Worm (Caenorhabditis elegans) whole organism, L3 larva: ENCODE data around the gene C25E10.17.

ENCODE experiments used
- aly-2 ChIP-seq: fragments of 150-350 bp; optimal IDR thresholded peaks from 2 replicates; lab custom pipeline; 2014; ENCODE audit warnings: missing biosample characterization, missing genetic modification characterization
- ama-1 ChIP-seq: fragments of 150-350 bp; optimal IDR thresholded peaks from 2 replicates; lab custom pipeline; 2018
- ceh-82 ChIP-seq: fragments of 150-350 bp; optimal IDR thresholded peaks from 2 replicates; lab custom pipeline; 2014; ENCODE audit warnings: missing biosample characterization, missing genetic modification characterization
- ceh-9 ChIP-seq: sonication (generic microtip); optimal IDR thresholded peaks from 2 replicates; lab custom pipeline; 2018; ENCODE audit warnings: missing biosample characterization, missing genetic modification characterization
- egl-27 ChIP-seq: sonication (generic microtip); optimal IDR thresholded peaks from 4 replicates; lab custom pipeline; 2017; ENCODE audit warnings: missing biosample characterization, missing genetic modification reagents, missing genetic modification characterization
- fkh-10 ChIP-seq: sonication (generic microtip); optimal IDR thresholded peaks from 2 replicates; lab custom pipeline; 2017; ENCODE audit warnings: missing biosample characterization, missing genetic modification reagents, missing genetic modification characterization
- fos-1 ChIP-seq: fragments of 150-350 bp; optimal IDR thresholded peaks from 2 replicates; lab custom pipeline; 2014; ENCODE audit warnings: missing biosample characterization, missing genetic modification characterization
- nhr-23 ChIP-seq: fragments of 150-350 bp; optimal IDR thresholded peaks from 2 replicates; lab custom pipeline; 2014; ENCODE audit warnings: missing biosample characterization, missing genetic modification reagents, missing genetic modification characterization
- nhr-76 ChIP-seq: fragments of 150-350 bp; sonication (generic microtip); optimal IDR thresholded peaks from 5 replicates; lab custom pipeline; 2014; ENCODE audit warnings: missing biosample characterization, missing genetic modification characterization
- skn-1 ChIP-seq: fragments of 150-350 bp; optimal IDR thresholded peaks from 2 replicates; lab custom pipeline; 2014; ENCODE audit warnings: missing biosample characterization, missing genetic modification characterization

- TF ChIP-seq nhr-76 (tag; lab: Kevin White, UChicago) (no peak), aly-2 (tag; lab: Kevin White, UChicago) (no peak), fkh-10 (no peak), fos-1 (tag; lab: Kevin White, UChicago) (no peak), ceh-82 (tag; lab: Kevin White, UChicago) (no peak), ceh-9 (tag; lab: Kevin White, UChicago) (no peak), ama-1 (lab: Kevin White, UChicago) (no peak), egl-27 (no peak), nhr-23 (tag; lab: Kevin White, UChicago) (no peak), skn-1 (no peak)
Observed at ce11 chrV:9033267-9033666, 14.1 kb downstream of the C25E10.17 start, which contains the start of gene C25E10.4.
